Worm (Caenorhabditis elegans) whole organism, midembryonic: ENCODE measurements around the gene txt-13.

Experiments used
- cog-1 ChIP-seq: sonication (generic microtip); optimal IDR thresholded peaks from 2 replicates; lab custom pipeline; 2016; ENCODE audit warnings: missing genetic modification characterization, missing compliant biosample characterization
- ref-1 ChIP-seq: fragments of 200-800 bp; sonication (Bioruptor generic); conservative IDR thresholded peaks from 2 replicates; pipeline ENCODE4 v1.3.6; 2022; ENCODE audit warnings: missing genetic modification reagents, missing genetic modification characterization, missing compliant biosample characterization
- ztf-23 ChIP-seq: fragments of 200-800 bp; sonication (Bioruptor generic); IDR thresholded peaks from 2 replicates; pipeline ENCODE4 v1.3.6; 2022; ENCODE audit warnings: missing genetic modification reagents, missing genetic modification characterization, missing compliant biosample characterization

- TF ChIP-seq ztf-23 (GFP tag; lab: Robert Waterston, UW) (no peak), ref-1 (GFP tag; lab: Robert Waterston, UW) (no peak), cog-1 (no peak)
Observed at ce11 chrII:10559671-10560184, 10.7 kb upstream of the txt-13 start.
